Fruit fly (Drosophila melanogaster): Measurements from ENCODE around the gene ct.

Gene ct

dm6 chrX:7607991-7608605 is at the start of gene ct:
TSS of gene ct (plus strand) at chrX:7608428.
- peak; percentile 2 for TF ChIP-seq CG17801 (GFP tag; optimal IDR thresholded peaks at IDR 0.05; ENCODE audit: partially characterized antibody)

dm6 chrX:7558646-7559045 is 49.6 kb upstream of the ct start:
- TF ChIP-seq CG17801 (GFP tag; optimal IDR thresholded peaks at IDR 0.05; ENCODE audit: partially characterized antibody) = no peak

- TF ChIP-seq CG17801 (GFP tag; optimal IDR thresholded peaks at IDR 0.05; ENCODE audit: partially characterized antibody) = no peak
Measured at dm6 chrX:7559913-7560312, 48.3 kb upstream of the ct start.

- no peak for TF ChIP-seq CG17801 (GFP tag; optimal IDR thresholded peaks at IDR 0.05; ENCODE audit: partially characterized antibody)
Measured at dm6 chrX:7560720-7561119, 47.5 kb upstream of the ct start.

dm6 chrX:7562622-7563021 is 45.6 kb upstream of the ct start:
- peak; percentile 67 for TF ChIP-seq CG17801 (GFP tag; optimal IDR thresholded peaks at IDR 0.05; ENCODE audit: partially characterized antibody)

dm6 chrX:7568320-7568719 is 39.9 kb upstream of the ct start:
- TF ChIP-seq CG17801 (GFP tag; optimal IDR thresholded peaks at IDR 0.05; ENCODE audit: partially characterized antibody) = no peak

dm6 chrX:7569708-7570107 is 38.5 kb upstream of the ct start:
- no peak for TF ChIP-seq CG17801 (GFP tag; optimal IDR thresholded peaks at IDR 0.05; ENCODE audit: partially characterized antibody)

- no peak for TF ChIP-seq CG17801 (GFP tag; optimal IDR thresholded peaks at IDR 0.05; ENCODE audit: partially characterized antibody)
Measured at dm6 chrX:7571200-7571599, 37.0 kb upstream of the ct start.

- TF ChIP-seq CG17801 (GFP tag; optimal IDR thresholded peaks at IDR 0.05; ENCODE audit: partially characterized antibody) = no peak
Measured at dm6 chrX:7573990-7574389, 34.2 kb upstream of the ct start, which contains the start of gene CG11369. TSS of gene CG11369 (plus strand) at chrX:7574290.

dm6 chrX:7579023-7579422 is 29.2 kb upstream of the ct start:
- no peak for TF ChIP-seq CG17801 (GFP tag; optimal IDR thresholded peaks at IDR 0.05; ENCODE audit: partially characterized antibody)

- no peak for TF ChIP-seq CG17801 (GFP tag; optimal IDR thresholded peaks at IDR 0.05; ENCODE audit: partially characterized antibody)
Measured at dm6 chrX:7579810-7580209, 28.4 kb upstream of the ct start.

dm6 chrX:7581165-7581786 is 27.0 kb upstream of the ct start:
- peak; percentile 35 for TF ChIP-seq CG17801 (GFP tag; optimal IDR thresholded peaks at IDR 0.05; ENCODE audit: partially characterized antibody)

dm6 chrX:7586031-7586430 is 22.2 kb upstream of the ct start, which contains the start of gene CG12689:
TSS of gene CG12689 (minus strand) at chrX:7586131.
- no peak for TF ChIP-seq CG17801 (GFP tag; optimal IDR thresholded peaks at IDR 0.05; ENCODE audit: partially characterized antibody)

dm6 chrX:7593051-7593450 is 15.2 kb upstream of the ct start:
- TF ChIP-seq CG17801 (GFP tag; optimal IDR thresholded peaks at IDR 0.05; ENCODE audit: partially characterized antibody) = no peak

dm6 chrX:7603657-7604056 is 4.6 kb upstream of the ct start:
- TF ChIP-seq CG17801 (GFP tag; optimal IDR thresholded peaks at IDR 0.05; ENCODE audit: partially characterized antibody) = no peak

- peak; percentile 91 for TF ChIP-seq CG17801 (GFP tag; optimal IDR thresholded peaks at IDR 0.05; ENCODE audit: partially characterized antibody)
Measured at dm6 chrX:7604503-7604969, 3.7 kb upstream of the ct start.

dm6 chrX:7605669-7606068 is 2.6 kb upstream of the ct start:
- TF ChIP-seq CG17801 (GFP tag; optimal IDR thresholded peaks at IDR 0.05; ENCODE audit: partially characterized antibody) = peak; percentile 84

All from ovary, adult (tissue).